Worm (Caenorhabditis elegans) whole organism, L2 larva: Measurements from ENCODE around the gene F09E10.7.

Experiments
- C34F6.9 ChIP-seq: fragments of 150-350 bp; optimal IDR thresholded peaks from 2 replicates; lab custom pipeline; 2014; ENCODE audit warnings: missing biosample characterization, missing genetic modification characterization
- F13H6.1 ChIP-seq: sonication (generic microtip); optimal IDR thresholded peaks from 2 replicates; lab custom pipeline; 2016; ENCODE audit warnings: missing genetic modification characterization, missing compliant biosample characterization
- R02D3.7 ChIP-seq: fragments of 150-350 bp; optimal IDR thresholded peaks from 2 replicates; lab custom pipeline; 2014; ENCODE audit warnings: missing biosample characterization, missing genetic modification characterization
- Y55F3AM.14 ChIP-seq: fragments of 200-800 bp; sonication (Bioruptor generic); optimal IDR thresholded peaks from 2 replicates; lab custom pipeline; 2018; ENCODE audit warnings: mild to moderate bottlenecking, missing genetic modification characterization, missing compliant biosample characterization
- ZK546.5 ChIP-seq: sonication (generic microtip); optimal IDR thresholded peaks from 2 replicates; lab custom pipeline; 2017; ENCODE audit warnings: missing biosample characterization, missing genetic modification characterization
- alr-1 ChIP-seq: fragments of 150-350 bp; optimal IDR thresholded peaks from 2 replicates; lab custom pipeline; 2014; ENCODE audit warnings: missing biosample characterization, missing genetic modification characterization
- aly-2 ChIP-seq: fragments of 150-350 bp; optimal IDR thresholded peaks from 2 replicates; lab custom pipeline; 2014; ENCODE audit warnings: missing biosample characterization, missing genetic modification characterization
- ama-1 ChIP-seq: fragments of 150-350 bp; optimal IDR thresholded peaks from 2 replicates; lab custom pipeline; 2018; ENCODE audit warnings: inconsistent platforms
- blmp-1 ChIP-seq: sonication (generic microtip); optimal IDR thresholded peaks from 2 replicates; lab custom pipeline; 2017; ENCODE audit warnings: missing genetic modification characterization, mild to moderate bottlenecking, missing compliant biosample characterization, antibody characterized with exemption, moderate library complexity; ENCODE audit not compliant: insufficient read depth
- ceh-16 ChIP-seq: fragments of 150-350 bp; optimal IDR thresholded peaks from 2 replicates; lab custom pipeline; 2014; ENCODE audit warnings: missing biosample characterization, missing genetic modification characterization
- ceh-82 ChIP-seq: fragments of 150-350 bp; optimal IDR thresholded peaks from 2 replicates; lab custom pipeline; 2014; ENCODE audit warnings: missing biosample characterization, missing genetic modification characterization
- crh-2 ChIP-seq: sonication (generic microtip); optimal IDR thresholded peaks from 2 replicates; lab custom pipeline; 2017; ENCODE audit warnings: missing biosample characterization, missing genetic modification characterization
- dmd-4 ChIP-seq: sonication (generic microtip); optimal IDR thresholded peaks from 2 replicates; lab custom pipeline; 2017; ENCODE audit warnings: missing biosample characterization, missing genetic modification characterization
- egl-27 ChIP-seq: sonication (generic microtip); optimal IDR thresholded peaks from 3 replicates; lab custom pipeline; 2017; ENCODE audit warnings: missing biosample characterization, missing genetic modification reagents, missing genetic modification characterization
- elt-1 ChIP-seq: fragments of 150-350 bp; optimal IDR thresholded peaks from 2 replicates; lab custom pipeline; 2014; ENCODE audit warnings: missing biosample characterization, missing genetic modification characterization
- elt-3 ChIP-seq: sonication (generic microtip); optimal IDR thresholded peaks from 2 replicates; lab custom pipeline; 2017; ENCODE audit warnings: missing biosample characterization, missing genetic modification characterization
- fos-1 ChIP-seq: fragments of 150-350 bp; optimal IDR thresholded peaks from 2 replicates; lab custom pipeline; 2014; ENCODE audit warnings: missing biosample characterization, missing genetic modification characterization
- gmeb-1 ChIP-seq: fragments of 150-350 bp; optimal IDR thresholded peaks from 2 replicates; lab custom pipeline; 2014; ENCODE audit warnings: missing biosample characterization, missing genetic modification characterization
- lin-11 ChIP-seq: fragments of 150-350 bp; sonication (generic microtip); optimal IDR thresholded peaks from 2 replicates; lab custom pipeline; 2014; ENCODE audit warnings: missing biosample characterization, missing genetic modification characterization, inconsistent platforms, mixed read lengths
- lin-13 ChIP-seq: fragments of 150-350 bp; optimal IDR thresholded peaks from 2 replicates; lab custom pipeline; 2014; ENCODE audit warnings: missing biosample characterization, missing genetic modification reagents, missing genetic modification characterization
- lin-39 ChIP-seq: fragments of 150-350 bp; optimal IDR thresholded peaks from 2 replicates; lab custom pipeline; 2014; ENCODE audit warnings: missing biosample characterization, missing genetic modification reagents, missing genetic modification characterization
- lsy-2 ChIP-seq, 2 experiments: fragments of 150-350 bp in 1 of 2; sonication (generic microtip) in 1 of 2; optimal IDR thresholded peaks; 2 replicates each; lab custom pipeline; 2014 to 2017; ENCODE audit warnings: missing biosample characterization in 2 of 2, missing genetic modification characterization in 2 of 2
- mab-5 ChIP-seq: fragments of 150-350 bp; optimal IDR thresholded peaks from 2 replicates; lab custom pipeline; 2014; ENCODE audit warnings: missing biosample characterization, missing genetic modification characterization
- mbf-1 ChIP-seq: sonication (generic microtip); optimal IDR thresholded peaks from 2 replicates; lab custom pipeline; 2017; ENCODE audit warnings: missing biosample characterization, missing genetic modification characterization
- mdl-1 ChIP-seq, 2 experiments: fragments of 150-350 bp in 1 of 2; sonication (generic microtip) in 1 of 2; optimal IDR thresholded peaks; 2 replicates each; lab custom pipeline; 2017; ENCODE audit warnings: missing biosample characterization in 2 of 2, missing genetic modification characterization in 2 of 2
- nhr-10 ChIP-seq: sonication (generic microtip); optimal IDR thresholded peaks from 2 replicates; lab custom pipeline; 2017; ENCODE audit warnings: missing biosample characterization, missing genetic modification characterization
- nhr-11 ChIP-seq: fragments of 150-350 bp; optimal IDR thresholded peaks from 2 replicates; lab custom pipeline; 2014; ENCODE audit warnings: missing biosample characterization, missing genetic modification characterization
- nhr-12 ChIP-seq: fragments of 150-350 bp; optimal IDR thresholded peaks from 2 replicates; lab custom pipeline; 2014; ENCODE audit warnings: missing biosample characterization, missing genetic modification characterization
- nhr-129 ChIP-seq: fragments of 150-350 bp; optimal IDR thresholded peaks from 2 replicates; lab custom pipeline; 2014; ENCODE audit warnings: missing biosample characterization, missing genetic modification characterization
- nhr-21 ChIP-seq: fragments of 150-350 bp; optimal IDR thresholded peaks from 2 replicates; lab custom pipeline; 2014; ENCODE audit warnings: missing biosample characterization, missing genetic modification characterization
- nhr-23 ChIP-seq: fragments of 150-350 bp; optimal IDR thresholded peaks from 2 replicates; lab custom pipeline; 2014; ENCODE audit warnings: missing biosample characterization, missing genetic modification reagents, missing genetic modification characterization
- nhr-237 ChIP-seq: fragments of 150-350 bp; optimal IDR thresholded peaks from 2 replicates; lab custom pipeline; 2014; ENCODE audit warnings: missing biosample characterization, missing genetic modification characterization
- nhr-25 ChIP-seq: fragments of 150-350 bp; sonication (generic microtip); optimal IDR thresholded peaks from 3 replicates; lab custom pipeline; 2014; ENCODE audit warnings: missing biosample characterization, missing genetic modification characterization
- nhr-6 ChIP-seq: fragments of 150-350 bp; optimal IDR thresholded peaks from 2 replicates; lab custom pipeline; 2014; ENCODE audit warnings: missing biosample characterization, missing genetic modification characterization
- nhr-77 ChIP-seq: fragments of 150-350 bp; optimal IDR thresholded peaks from 2 replicates; lab custom pipeline; 2014; ENCODE audit warnings: missing biosample characterization, missing genetic modification characterization
- peb-1 ChIP-seq: fragments of 150-350 bp; optimal IDR thresholded peaks from 2 replicates; lab custom pipeline; 2014; ENCODE audit warnings: missing biosample characterization, missing genetic modification characterization
- sem-4 ChIP-seq: fragments of 150-350 bp; optimal IDR thresholded peaks from 2 replicates; lab custom pipeline; 2014; ENCODE audit warnings: missing biosample characterization, missing genetic modification reagents, missing genetic modification characterization
- skn-1 ChIP-seq: sonication (generic microtip); optimal IDR thresholded peaks from 2 replicates; lab custom pipeline; 2017; ENCODE audit warnings: missing biosample characterization, missing genetic modification characterization
- sma-3 ChIP-seq: sonication (generic microtip); optimal IDR thresholded peaks from 2 replicates; lab custom pipeline; 2016; ENCODE audit warnings: missing genetic modification reagents, missing genetic modification characterization, missing compliant biosample characterization
- sma-9 ChIP-seq, 2 experiments: fragments of 150-350 bp in 1 of 2; sonication (generic microtip) in 1 of 2; optimal IDR thresholded peaks; 2 replicates each; lab custom pipeline; 2014 to 2016; ENCODE audit warnings: missing genetic modification characterization in 2 of 2, mild to moderate bottlenecking in 1 of 2, missing biosample characterization in 1 of 2, missing compliant biosample characterization in 1 of 2, missing genetic modification reagents in 1 of 2, moderate library complexity in 1 of 2
- snpc-4 ChIP-seq: fragments of 150-350 bp; optimal IDR thresholded peaks from 2 replicates; lab custom pipeline; 2014; ENCODE audit warnings: missing biosample characterization, missing genetic modification characterization
- unc-39 ChIP-seq: fragments of 150-350 bp; optimal IDR thresholded peaks from 2 replicates; lab custom pipeline; 2014; ENCODE audit warnings: missing biosample characterization, missing genetic modification characterization
- unc-55 ChIP-seq: fragments of 150-350 bp; sonication (generic microtip); optimal IDR thresholded peaks from 3 replicates; lab custom pipeline; 2014; ENCODE audit warnings: missing biosample characterization, missing genetic modification reagents, missing genetic modification characterization
- unc-62 ChIP-seq: fragments of 150-350 bp; optimal IDR thresholded peaks from 2 replicates; lab custom pipeline; 2014; ENCODE audit warnings: missing biosample characterization, missing genetic modification reagents, missing genetic modification characterization
- zag-1 ChIP-seq: fragments of 150-350 bp; optimal IDR thresholded peaks from 2 replicates; lab custom pipeline; 2014; ENCODE audit warnings: missing biosample characterization, missing genetic modification characterization
- ztf-1 ChIP-seq: fragments of 200-800 bp; sonication (Bioruptor generic); conservative IDR thresholded peaks from 2 replicates; pipeline ENCODE4 v1.3.6; 2022; ENCODE audit warnings: missing genetic modification characterization, missing compliant biosample characterization
- ztf-11 ChIP-seq: sonication (generic microtip); optimal IDR thresholded peaks from 2 replicates; lab custom pipeline; 2017; ENCODE audit warnings: missing biosample characterization, missing genetic modification characterization
- ztf-4 ChIP-seq: fragments of 150-350 bp; optimal IDR thresholded peaks from 2 replicates; lab custom pipeline; 2014; ENCODE audit warnings: missing biosample characterization, missing genetic modification characterization

F09E10.7 gene

ce11 chrX:1504529-1505080 is 3.0 kb upstream of the F09E10.7 start:
- TF ChIP-seq ceh-82 (tag; lab: Kevin White, UChicago), result no peak
- no peak for TF ChIP-seq alr-1 (tag; lab: Kevin White, UChicago)
- peak; percentile 28 for TF ChIP-seq nhr-23 (tag; lab: Kevin White, UChicago)
- TF ChIP-seq nhr-25 (tag; lab: Kevin White, UChicago), result peak; percentile 99
- TF ChIP-seq lin-11 (tag; lab: Kevin White, UChicago), result peak; percentile 87
- TF ChIP-seq zag-1 (tag; lab: Kevin White, UChicago), result no peak
- no peak for TF ChIP-seq unc-62
- peak; percentile 97 for TF ChIP-seq nhr-129 (tag; lab: Kevin White, UChicago)
- no peak for TF ChIP-seq ztf-11 (tag; lab: Kevin White, UChicago)
- TF ChIP-seq ama-1 (lab: Kevin White, UChicago), result peak; percentile 100
- no peak for TF ChIP-seq elt-1
- peak; percentile 33 for TF ChIP-seq nhr-10 (tag; lab: Kevin White, UChicago)
- peak; percentile 96 for TF ChIP-seq sma-3 (GFP tag; lab: Kevin White, UChicago)
- TF ChIP-seq nhr-12 (tag; lab: Kevin White, UChicago), result no peak
- peak; percentile 87 for TF ChIP-seq F13H6.1 (tag; lab: Kevin White, UChicago)
- no peak for TF ChIP-seq peb-1 (tag; lab: Kevin White, UChicago)
- TF ChIP-seq gmeb-1 (tag; lab: Kevin White, UChicago), result peak; percentile 87
- TF ChIP-seq ceh-16, result peak; percentile 42
- TF ChIP-seq elt-3 (tag; lab: Kevin White, UChicago), result no peak
- peak; percentile 81 for TF ChIP-seq crh-2 (tag; lab: Kevin White, UChicago)
- no peak for TF ChIP-seq nhr-77 (tag; lab: Kevin White, UChicago)
- TF ChIP-seq lin-13, result peak; percentile 11
- TF ChIP-seq aly-2, result no peak
- no peak for TF ChIP-seq R02D3.7 (tag; lab: Kevin White, UChicago)
- no peak for TF ChIP-seq unc-55 (GFP tag; lab: Kevin White, UChicago)
- TF ChIP-seq dmd-4 (tag; lab: Kevin White, UChicago), result no peak
- peak; percentile 83 for TF ChIP-seq C34F6.9 (tag; lab: Kevin White, UChicago)
- TF ChIP-seq lin-39, result no peak
- peak; percentile 53 for TF ChIP-seq sem-4
- peak; percentile 75 for TF ChIP-seq egl-27
- TF ChIP-seq skn-1, result no peak
- TF ChIP-seq blmp-1 (tag; lab: Kevin White, UChicago), result peak; percentile 17
- TF ChIP-seq lsy-2 (tag; optimal IDR thresholded peaks at IDR 0.05; lab: Kevin White, UChicago), result peak; percentile 4 to 79
- TF ChIP-seq fos-1 (tag; lab: Kevin White, UChicago), result no peak
- peak; percentile 84 for TF ChIP-seq nhr-6 (tag; lab: Kevin White, UChicago)
- no peak for TF ChIP-seq unc-39 (tag; lab: Kevin White, UChicago)
- TF ChIP-seq Y55F3AM.14, result no peak
- TF ChIP-seq snpc-4 (tag; lab: Kevin White, UChicago), result no peak
- no peak for TF ChIP-seq nhr-11 (tag; lab: Kevin White, UChicago)
- no peak for TF ChIP-seq ztf-1
- no peak for TF ChIP-seq mbf-1 (tag; lab: Kevin White, UChicago)
- peak; percentile 93 for TF ChIP-seq nhr-21 (tag; lab: Kevin White, UChicago)
- TF ChIP-seq sma-9 (GFP tag; optimal IDR thresholded peaks at IDR 0.05; lab: Kevin White, UChicago), result peak; percentile 95
- TF ChIP-seq sma-9 (tag; optimal IDR thresholded peaks at IDR 0.05; lab: Kevin White, UChicago), result no peak
- TF ChIP-seq nhr-237 (tag; lab: Kevin White, UChicago), result no peak
- TF ChIP-seq mdl-1 (tag; optimal IDR thresholded peaks at IDR 0.05; lab: Kevin White, UChicago), result peak in 1 of 2 experiments; percentile 60
- no peak for TF ChIP-seq mab-5 (tag; lab: Kevin White, UChicago)
- no peak for TF ChIP-seq ZK546.5 (tag; lab: Kevin White, UChicago)
- TF ChIP-seq ztf-4, result peak; percentile 80
- TF ChIP-seq, all 48 proteins: peak for 22
